Worm (Caenorhabditis elegans) whole organism, L1 larva: ENCODE results near the gene orc-1.

ENCODE experiments used
- C34B4.2 ChIP-seq: sonication (generic microtip); optimal IDR thresholded peaks from 2 replicates; lab custom pipeline; 2017; ENCODE audit warnings: mild to moderate bottlenecking, missing genetic modification characterization, missing compliant biosample characterization
- ama-1 ChIP-seq: fragments of 150-350 bp; optimal IDR thresholded peaks from 2 replicates; lab custom pipeline; 2014
- efl-1 ChIP-seq, 4 experiments: fragments of 150-350 bp; optimal IDR thresholded peaks in 3 of 4; peaks in 1 of 4; 1 replicate in 1 of 4; 2 replicates in 3 of 4; lab custom pipeline; 2014; ENCODE audit warnings: missing biosample characterization in 2 of 4, missing genetic modification characterization in 2 of 4, missing genetic modification reagents in 2 of 4
- elt-2 ChIP-seq: sonication (generic microtip); optimal IDR thresholded peaks from 2 replicates; lab custom pipeline; 2016; ENCODE audit warnings: missing genetic modification characterization, mild to moderate bottlenecking, inconsistent platforms, missing compliant biosample characterization, missing genetic modification reagents
- lin-13 ChIP-seq: fragments of 150-350 bp; optimal IDR thresholded peaks from 2 replicates; lab custom pipeline; 2014; ENCODE audit warnings: missing biosample characterization, missing genetic modification reagents, missing genetic modification characterization
- lin-15B ChIP-seq: fragments of 150-350 bp; sonication (generic microtip); optimal IDR thresholded peaks from 3 replicates; lab custom pipeline; 2014; ENCODE audit warnings: missing biosample characterization, missing genetic modification characterization
- nhr-28 ChIP-seq: fragments of 150-350 bp; optimal IDR thresholded peaks from 2 replicates; lab custom pipeline; 2014; ENCODE audit warnings: missing biosample characterization, missing genetic modification characterization
- nhr-76 ChIP-seq: sonication (generic microtip); optimal IDR thresholded peaks from 2 replicates; lab custom pipeline; 2017; ENCODE audit warnings: missing biosample characterization, missing genetic modification characterization
- skn-1 ChIP-seq: fragments of 150-350 bp; optimal IDR thresholded peaks from 2 replicates; lab custom pipeline; 2014; ENCODE audit warnings: missing biosample characterization, missing genetic modification characterization

- TF ChIP-seq skn-1 (tag; lab: Kevin White, UChicago), result no peak
- no peak for TF ChIP-seq lin-15B (tag; lab: Kevin White, UChicago)
- TF ChIP-seq efl-1 (optimal IDR thresholded peaks at IDR 0.05; lab: Kevin White, UChicago), result no peak
- no peak for TF ChIP-seq efl-1 (GFP tag; optimal IDR thresholded peaks at IDR 0.05 in 1 of 2; lab: Kevin White, UChicago)
- TF ChIP-seq ama-1 (lab: Kevin White, UChicago), result no peak
- TF ChIP-seq nhr-76 (tag; lab: Kevin White, UChicago), result no peak
- no peak for TF ChIP-seq nhr-28 (tag; lab: Kevin White, UChicago)
- no peak for TF ChIP-seq elt-2 (tag; lab: Kevin White, UChicago)
- TF ChIP-seq C34B4.2 (tag; lab: Kevin White, UChicago), result no peak
- TF ChIP-seq lin-13 (GFP tag; lab: Kevin White, UChicago), result no peak
Measured at ce11 chrIII:10629043-10629442, 13.9 kb upstream of the orc-1 start, which contains the start of gene swt-4.
